Fruit fly (Drosophila melanogaster) whole organism, embryonic: Measurements from ENCODE around the gene CG32454.

Experiments
- Aef1 ChIP-seq: fragments of 200-800 bp; sonication (Bioruptor generic); IDR thresholded peaks from 3 replicates; pipeline ENCODE4 v1.3.6; 2022; ENCODE audit warnings: missing biosample characterization, missing genetic modification characterization
- B-H2 ChIP-seq: fragments of 200-800 bp; sonication (Bioruptor generic); optimal IDR thresholded peaks from 2 replicates; lab custom pipeline; 2018; ENCODE audit warnings: missing biosample characterization, mild to moderate bottlenecking, missing genetic modification characterization
- Bgb ChIP-seq: fragments of 200-800 bp; sonication (Bioruptor generic); IDR thresholded peaks from 2 replicates; pipeline ENCODE4 v1.3.6; 2022; ENCODE audit warnings: missing biosample characterization, missing genetic modification characterization; ENCODE audit not compliant: partially characterized antibody
- CG11093 ChIP-seq: fragments of 200-800 bp; sonication (Bioruptor generic); IDR thresholded peaks from 3 replicates; pipeline ENCODE4 v1.3.6; 2022; ENCODE audit warnings: missing biosample characterization, missing genetic modification characterization
- CG11398 ChIP-seq: fragments of 200-800 bp; sonication (Bioruptor generic); optimal IDR thresholded peaks from 2 replicates; lab custom pipeline; 2016; ENCODE audit warnings: missing biosample characterization, missing genetic modification characterization
- CG12659 ChIP-seq: fragments of 200-800 bp; sonication (Bioruptor generic); optimal IDR thresholded peaks from 3 replicates; lab custom pipeline; 2017; ENCODE audit warnings: mild to moderate bottlenecking, missing biosample characterization, missing genetic modification reagents, missing genetic modification characterization
- CG12769 ChIP-seq: fragments of 200-800 bp; sonication (Bioruptor generic); optimal IDR thresholded peaks from 2 replicates; lab custom pipeline; 2019; ENCODE audit warnings: missing biosample characterization, mild to moderate bottlenecking, missing genetic modification characterization, moderate library complexity
- CG14710 ChIP-seq: fragments of 200-800 bp; sonication (Bioruptor generic); optimal IDR thresholded peaks from 3 replicates; lab custom pipeline; 2019; ENCODE audit warnings: missing biosample characterization, mild to moderate bottlenecking, missing genetic modification characterization, moderate library complexity
- CG14965 ChIP-seq: fragments of 200-800 bp; sonication (Bioruptor generic); optimal IDR thresholded peaks from 2 replicates; lab custom pipeline; 2016; ENCODE audit warnings: missing biosample characterization, missing genetic modification characterization, borderline replicate concordance
- CG15514 ChIP-seq: fragments of 200-800 bp; sonication (Bioruptor generic); optimal IDR thresholded peaks from 3 replicates; lab custom pipeline; 2017; ENCODE audit warnings: missing biosample characterization, missing genetic modification characterization, mild to moderate bottlenecking, moderate library complexity, missing genetic modification reagents
- CG15696 ChIP-seq: fragments of 200-800 bp; sonication (Bioruptor generic); optimal IDR thresholded peaks from 2 replicates; lab custom pipeline; 2019; ENCODE audit warnings: missing biosample characterization, mild to moderate bottlenecking, missing genetic modification characterization, moderate library complexity
- CG2116 ChIP-seq: fragments of 200-800 bp; sonication (Bioruptor generic); optimal IDR thresholded peaks from 3 replicates; lab custom pipeline; 2018; ENCODE audit warnings: missing biosample characterization, mild to moderate bottlenecking, missing genetic modification characterization
- CG30403 ChIP-seq: fragments of 200-800 bp; sonication (Bioruptor generic); optimal IDR thresholded peaks from 3 replicates; lab custom pipeline; 2016; ENCODE audit warnings: missing biosample characterization, missing genetic modification characterization
- CG30431 ChIP-seq: fragments of 200-800 bp; sonication (Bioruptor generic); optimal IDR thresholded peaks from 2 replicates; lab custom pipeline; 2017; ENCODE audit warnings: missing biosample characterization, missing genetic modification characterization
- CG31441 ChIP-seq: fragments of 200-800 bp; sonication (Bioruptor generic); IDR thresholded peaks from 2 replicates; pipeline ENCODE4 v1.3.6; 2022; ENCODE audit warnings: missing biosample characterization, missing genetic modification characterization
- CG4424 ChIP-seq: fragments of 200-800 bp; sonication (Bioruptor generic); optimal IDR thresholded peaks from 3 replicates; lab custom pipeline; 2016; ENCODE audit warnings: missing biosample characterization, missing genetic modification characterization
- CG6854 ChIP-seq: fragments of 200-800 bp; sonication (Bioruptor generic); optimal IDR thresholded peaks from 3 replicates; lab custom pipeline; 2017; ENCODE audit warnings: missing biosample characterization, mild to moderate bottlenecking, missing genetic modification characterization
- CG7786 ChIP-seq: fragments of 200-800 bp; sonication (Bioruptor generic); optimal IDR thresholded peaks from 2 replicates; lab custom pipeline; 2016; ENCODE audit warnings: missing biosample characterization, missing genetic modification characterization
- CG7839 ChIP-seq: fragments of 200-800 bp; sonication (Bioruptor generic); optimal IDR thresholded peaks from 3 replicates; lab custom pipeline; 2018; ENCODE audit warnings: missing biosample characterization, mild to moderate bottlenecking, missing genetic modification characterization, moderate library complexity
- CG8290 ChIP-seq, 3 experiments: fragments of 200-800 bp; sonication (Bioruptor generic); optimal IDR thresholded peaks; 2 replicates each; lab custom pipeline; 2016 to 2019; ENCODE audit warnings: missing biosample characterization in 3 of 3, missing genetic modification characterization in 3 of 3, mild to moderate bottlenecking in 2 of 3, moderate library complexity in 1 of 3
- CG8924 ChIP-seq: fragments of 200-800 bp; optimal IDR thresholded peaks from 3 replicates; lab custom pipeline; 2019; ENCODE audit warnings: missing biosample characterization, mild to moderate bottlenecking, missing genetic modification characterization, moderate library complexity
- CkIIα-i1 ChIP-seq: fragments of 200-800 bp; sonication (Bioruptor generic); IDR thresholded peaks from 2 replicates; pipeline ENCODE4 v1.3.6; 2022; ENCODE audit warnings: missing biosample characterization, missing genetic modification characterization
- Dek ChIP-seq: fragments of 200-800 bp; sonication (Bioruptor generic); optimal IDR thresholded peaks from 3 replicates; lab custom pipeline; 2019; ENCODE audit warnings: missing biosample characterization, mild to moderate bottlenecking, missing genetic modification characterization, moderate library complexity
- Dp ChIP-seq: fragments of 200-800 bp; sonication (Bioruptor generic); optimal IDR thresholded peaks from 2 replicates; lab custom pipeline; 2018; ENCODE audit warnings: missing biosample characterization, mild to moderate bottlenecking, missing genetic modification characterization, moderate library complexity
- Fer1 ChIP-seq: fragments of 200-800 bp; sonication (Bioruptor generic); optimal IDR thresholded peaks from 2 replicates; lab custom pipeline; 2017; ENCODE audit warnings: missing biosample characterization, mild to moderate bottlenecking, missing genetic modification characterization
- Fer2 ChIP-seq: fragments of 200-800 bp; sonication (Bioruptor generic); optimal IDR thresholded peaks from 2 replicates; lab custom pipeline; 2018; ENCODE audit warnings: missing biosample characterization, mild to moderate bottlenecking, missing genetic modification characterization, moderate library complexity
- Meics ChIP-seq: fragments of 200-800 bp; sonication (Bioruptor generic); optimal IDR thresholded peaks from 2 replicates; lab custom pipeline; 2017; ENCODE audit warnings: missing biosample characterization, mild to moderate bottlenecking, missing genetic modification characterization
- Six4 ChIP-seq: fragments of 200-800 bp; sonication (Bioruptor generic); optimal IDR thresholded peaks from 2 replicates; lab custom pipeline; 2016; ENCODE audit warnings: missing biosample characterization, missing genetic modification characterization
- Usf ChIP-seq: fragments of 200-800 bp; sonication (Bioruptor generic); optimal IDR thresholded peaks from 2 replicates; lab custom pipeline; 2017; ENCODE audit warnings: missing genotype, missing biosample characterization, missing genetic modification characterization
- Vsx1 ChIP-seq: fragments of 200-800 bp; sonication (Bioruptor generic); optimal IDR thresholded peaks from 2 replicates; lab custom pipeline; 2017; ENCODE audit warnings: missing biosample characterization, mild to moderate bottlenecking, missing genetic modification characterization, missing genetic modification reagents
- bcd ChIP-seq: fragments of 200-800 bp; sonication (Bioruptor generic); optimal IDR thresholded peaks from 2 replicates; lab custom pipeline; 2017; ENCODE audit warnings: missing biosample characterization, mild to moderate bottlenecking, missing genetic modification characterization
- cad ChIP-seq: fragments of >200 bp; optimal IDR thresholded peaks from 2 replicates; lab custom pipeline; 2017; ENCODE audit warnings: missing biosample characterization, missing genetic modification characterization
- caup ChIP-seq: fragments of 200-800 bp; sonication (Bioruptor generic); optimal IDR thresholded peaks from 3 replicates; lab custom pipeline; 2017; ENCODE audit warnings: missing biosample characterization, mild to moderate bottlenecking, missing genetic modification characterization, moderate library complexity; ENCODE audit not compliant: severe bottlenecking
- crp ChIP-seq, 2 experiments: fragments of 200-800 bp; sonication (Bioruptor generic); optimal IDR thresholded peaks; 2 replicates in 1 of 2; 3 replicates in 1 of 2; lab custom pipeline; 2017; ENCODE audit warnings: missing biosample characterization in 2 of 2, missing genetic modification characterization in 2 of 2, mild to moderate bottlenecking in 1 of 2, moderate library complexity in 1 of 2
- ftz-f1 ChIP-seq: fragments of 200-800 bp; sonication (Bioruptor generic); optimal IDR thresholded peaks from 2 replicates; lab custom pipeline; 2016; ENCODE audit warnings: missing biosample characterization, missing genetic modification characterization
- ham ChIP-seq: fragments of 200-800 bp; sonication (Bioruptor generic); IDR thresholded peaks from 2 replicates; pipeline ENCODE4 v1.3.6; 2022; ENCODE audit warnings: missing biosample characterization, missing genetic modification characterization
- inv ChIP-seq: fragments of 200-800 bp; sonication (Bioruptor generic); IDR thresholded peaks from 2 replicates; pipeline ENCODE4 v1.3.6; 2022; ENCODE audit warnings: missing biosample characterization, missing genetic modification characterization; ENCODE audit not compliant: partially characterized antibody
- knrl ChIP-seq: fragments of 200-800 bp; sonication (Bioruptor generic); IDR thresholded peaks from 3 replicates; pipeline ENCODE4 v1.3.6; 2022; ENCODE audit warnings: missing biosample characterization, missing genetic modification characterization; ENCODE audit not compliant: partially characterized antibody
- nerfin-2 ChIP-seq: fragments of 200-800 bp; sonication (Bioruptor generic); IDR thresholded peaks from 2 replicates; pipeline ENCODE4 v1.3.6; 2022; ENCODE audit warnings: missing biosample characterization, missing genetic modification characterization; ENCODE audit not compliant: partially characterized antibody
- nmo ChIP-seq: fragments of 200-800 bp; sonication (Bioruptor generic); optimal IDR thresholded peaks from 2 replicates; lab custom pipeline; 2018; ENCODE audit warnings: missing biosample characterization, mild to moderate bottlenecking, missing genetic modification characterization, moderate library complexity
- pita ChIP-seq: fragments of 200-800 bp; sonication (Bioruptor generic); optimal IDR thresholded peaks from 2 replicates; lab custom pipeline; 2017; ENCODE audit warnings: missing biosample characterization, mild to moderate bottlenecking, missing genetic modification characterization
- salm ChIP-seq: fragments of 200-800 bp; sonication (Bioruptor generic); optimal IDR thresholded peaks from 2 replicates; lab custom pipeline; 2018; ENCODE audit warnings: missing biosample characterization, mild to moderate bottlenecking, missing genetic modification characterization
- sens ChIP-seq: fragments of 200-800 bp; sonication (Bioruptor generic); peaks from one replicate; lab custom pipeline; 2016; ENCODE audit warnings: missing biosample characterization, missing genetic modification characterization
- stwl ChIP-seq: fragments of 200-800 bp; sonication (Bioruptor generic); optimal IDR thresholded peaks from 3 replicates; lab custom pipeline; 2018; ENCODE audit warnings: missing biosample characterization, mild to moderate bottlenecking, missing genetic modification characterization, moderate library complexity
- tio ChIP-seq: fragments of 200-800 bp; sonication (Bioruptor generic); optimal IDR thresholded peaks from 2 replicates; lab custom pipeline; 2017; ENCODE audit warnings: missing biosample characterization, missing genetic modification characterization, inconsistent platforms
- twi ChIP-seq: fragments of 200-800 bp; optimal IDR thresholded peaks from 2 replicates; lab custom pipeline; 2019; ENCODE audit warnings: missing biosample characterization, mild to moderate bottlenecking, missing genetic modification characterization, moderate library complexity
- unc-4 ChIP-seq: fragments of 200-800 bp; sonication (Bioruptor generic); IDR thresholded peaks from 2 replicates; pipeline ENCODE4 v1.3.6; 2022; ENCODE audit warnings: missing biosample characterization, missing genetic modification characterization; ENCODE audit not compliant: partially characterized antibody
- wor ChIP-seq: fragments of 200-800 bp; sonication (Bioruptor generic); IDR thresholded peaks from 2 replicates; pipeline ENCODE4 v1.3.6; 2022; ENCODE audit warnings: missing biosample characterization, missing genetic modification characterization

Gene CG32454

DNA sequence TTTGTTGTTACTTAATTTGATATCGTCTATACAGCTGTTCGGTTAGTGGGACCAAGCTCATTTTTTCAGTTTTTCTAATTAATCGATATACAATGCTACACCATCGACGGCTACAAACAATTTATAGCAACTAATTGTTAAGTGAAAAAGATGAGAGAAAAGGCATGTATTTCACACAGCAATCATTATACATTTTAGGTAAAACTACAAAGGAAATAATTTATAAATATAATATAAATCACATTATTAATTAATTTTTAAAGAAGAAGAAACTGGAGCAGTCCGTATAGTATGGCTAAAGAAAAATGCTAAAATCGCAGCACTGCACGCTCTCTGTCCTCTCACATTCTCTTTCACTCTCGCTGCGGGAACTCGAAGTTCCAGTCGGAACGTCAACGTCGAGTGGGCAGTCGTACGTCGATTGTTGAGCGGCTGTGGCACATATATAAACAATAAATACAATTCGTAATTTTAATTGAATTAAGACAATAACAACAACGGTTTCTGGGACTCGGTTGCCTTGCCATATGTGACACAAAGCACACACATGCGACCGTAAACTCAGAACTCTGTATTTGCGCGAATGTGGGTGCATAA, 1.7 kb upstream of the CG32454 start, which contains the start of the genes CG14450 and CG11367:
TSS of gene CG14450 (minus strand) at position 51 of the 597 bp plus-strand sequence.
TSS of gene CG11367 (plus strand) at position 373 of the 597 bp plus-strand sequence.
- TF ChIP-seq Usf (GFP tag; lab: Kevin White, UChicago) (no peak), CG30403 (peak; percentile 9), CG11093 (no peak), inv (GFP tag; lab: Robert Waterston, UW) (peak; percentile 39; the same call in 1 of the 2 replicates), nerfin-2 (GFP tag; lab: Robert Waterston, UW) (0 out of 2 replicates have a peak, but pooled peaks have one; percentile 33), pita (GFP tag; lab: Kevin White, UChicago) (no peak), CG6854 (no peak), CG12769 (tag; lab: Kevin White, UChicago) (peak; percentile 71), Fer1 (GFP tag; lab: Kevin White, UChicago) (peak; percentile 54), CG14710 (peak; percentile 67), B-H2 (peak; percentile 41), Fer2 (no peak), CG2116 (GFP tag; lab: Kevin White, UChicago) (peak; percentile 75), CkIIα-i1 (GFP tag; lab: Robert Waterston, UW) (no peak), CG15514 (GFP tag; lab: Kevin White, UChicago) (peak; percentile 84), CG7786 (GFP tag; lab: Kevin White, UChicago) (no peak), CG8290 (GFP tag; optimal IDR thresholded peaks at IDR 0.05; lab: Kevin White, UChicago) (peak; percentile 46), CG8290 (tag; optimal IDR thresholded peaks at IDR 0.05; lab: Kevin White, UChicago) (peak; percentile 26 to 55), nmo (GFP tag; lab: Kevin White, UChicago) (peak; percentile 65), salm (tag; lab: Kevin White, UChicago) (peak; percentile 39), ham (GFP tag; lab: Robert Waterston, UW) (no peak), CG7839 (tag; lab: Kevin White, UChicago) (peak; percentile 30), unc-4 (GFP tag; lab: Robert Waterston, UW) (peak; percentile 76), Bgb (GFP tag; lab: Robert Waterston, UW) (no peak), tio (no peak), CG14965 (GFP tag; lab: Kevin White, UChicago) (no peak), CG8924 (tag; lab: Kevin White, UChicago) (peak; percentile 68), Six4 (GFP tag; lab: Kevin White, UChicago) (peak; percentile 13), Vsx1 (GFP tag; lab: Kevin White, UChicago) (no peak), CG30431 (no peak), twi (tag; lab: Kevin White, UChicago) (peak; percentile 65), Aef1 (GFP tag; lab: Robert Waterston, UW) (no peak), crp (GFP tag; optimal IDR thresholded peaks at IDR 0.05; lab: Kevin White, UChicago) (peak; percentile 43 to 92), bcd (GFP tag; lab: Kevin White, UChicago) (no peak), CG4424 (GFP tag; lab: Kevin White, UChicago) (no peak), CG15696 (tag; lab: Kevin White, UChicago) (peak; percentile 20), CG12659 (GFP tag; lab: Kevin White, UChicago) (peak; percentile 64), wor (no peak), Dek (tag; lab: Kevin White, UChicago) (peak; percentile 46), stwl (tag; lab: Kevin White, UChicago) (peak; percentile 51), ftz-f1 (GFP tag; lab: Kevin White, UChicago) (no peak), sens (GFP tag; lab: Kevin White, UChicago) (peak; percentile 70), CG31441 (GFP tag; lab: Robert Waterston, UW) (peak; percentile 61), Dp (peak; percentile 26), Meics (GFP tag; lab: Kevin White, UChicago) (peak; percentile 18), knrl (GFP tag; lab: Robert Waterston, UW) (peak; percentile 79), CG11398 (GFP tag; lab: Kevin White, UChicago) (no peak), caup (GFP tag; lab: Kevin White, UChicago) (peak; percentile 26), cad (GFP tag; lab: Kevin White, UChicago) (peak; percentile 1)
